Worm (Caenorhabditis elegans): ENCODE data around the gene nrps-1.

The nrps-1 gene

DNA sequence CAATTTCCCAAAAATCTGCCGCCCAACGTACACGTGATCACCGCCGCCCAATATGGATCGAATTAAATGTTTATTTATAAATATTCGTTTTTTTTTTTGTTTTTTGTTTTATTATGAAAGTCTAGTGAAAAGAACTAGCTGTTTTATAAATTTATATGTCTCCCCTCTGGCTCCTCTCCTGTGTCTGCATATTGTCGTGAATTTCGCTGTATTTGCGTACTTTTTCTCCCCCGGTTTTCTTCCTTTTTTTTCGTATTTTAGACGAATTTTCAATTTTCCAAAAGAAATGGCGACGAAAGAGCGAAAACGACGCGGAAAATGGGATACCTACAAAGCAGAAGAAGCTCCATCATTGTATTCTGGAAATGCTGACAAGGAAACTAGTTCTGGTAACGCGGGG, 8.1 kb upstream of the nrps-1 start, which contains the start of gene xpb-1:
Gene xpb-1, plus strand, starts transcription at position 262 of the 400 bp plus-strand sequence.
- TF ChIP-seq Y22D7AL.16 (tag; optimal IDR thresholded peaks at IDR 0.05) (no peak), ceh-19 (GFP tag; optimal IDR thresholded peaks at IDR 0.05) (no peak), ceh-48 (tag; optimal IDR thresholded peaks at IDR 0.05) (no peak), sdc-2 (tag; optimal IDR thresholded peaks at IDR 0.05) (no peak), che-1 (tag; optimal IDR thresholded peaks at IDR 0.05) (no peak)

ce11 chrIII:11535453-11535852, 979 bp downstream of the nrps-1 start:
- TF ChIP-seq mec-3 (tag; optimal IDR thresholded peaks at IDR 0.05; ENCODE audit: borderline replicate concordance) (no peak), eyg-1 (tag; optimal IDR thresholded peaks at IDR 0.05) (no peak), K02D7.2 (tag; optimal IDR thresholded peaks at IDR 0.05) (no peak), fkh-6 (tag; optimal IDR thresholded peaks at IDR 0.05) (no peak), pat-9 (tag; optimal IDR thresholded peaks at IDR 0.05) (no peak), hlh-8 (tag; optimal IDR thresholded peaks at IDR 0.05) (no peak), Y22D7AL.16 (tag; optimal IDR thresholded peaks at IDR 0.05) (no peak), ztf-16 (tag; optimal IDR thresholded peaks at IDR 0.05) (no peak), pqm-1 (tag; optimal IDR thresholded peaks at IDR 0.05) (no peak), gmeb-2 (tag; optimal IDR thresholded peaks at IDR 0.05) (no peak), ceh-6 (GFP tag; optimal IDR thresholded peaks at IDR 0.05) (no peak), ceh-9 (tag; optimal IDR thresholded peaks at IDR 0.05) (no peak), unc-3 (GFP tag; conservative IDR thresholded peaks at IDR 0.05) (no peak), unc-3 (tag; optimal IDR thresholded peaks at IDR 0.05) (no peak), hlh-13 (GFP tag; optimal IDR thresholded peaks at IDR 0.05) (no peak), ttx-3 (tag; optimal IDR thresholded peaks at IDR 0.05) (no peak)

- TF ChIP-seq ceh-6 (GFP tag; optimal IDR thresholded peaks at IDR 0.05) (no peak), unc-42 (tag; optimal IDR thresholded peaks at IDR 0.05) (no peak), lin-11 (tag; optimal IDR thresholded peaks at IDR 0.05) (no peak), hlh-30 (tag; optimal IDR thresholded peaks at IDR 0.05; ENCODE audit: insufficient read depth) (no peak), mec-3 (tag; optimal IDR thresholded peaks at IDR 0.05; ENCODE audit: borderline replicate concordance) (no peak), pros-1 (tag; optimal IDR thresholded peaks at IDR 0.05) (no peak), ceh-2 (tag; optimal IDR thresholded peaks at IDR 0.05) (no peak), syd-9 (tag; optimal IDR thresholded peaks at IDR 0.05) (no peak), gmeb-2 (tag; optimal IDR thresholded peaks at IDR 0.05) (no peak), lim-6 (tag; optimal IDR thresholded peaks at IDR 0.05) (no peak)
Measured at ce11 chrIII:11544947-11545346, 10.5 kb downstream of the nrps-1 start.

DNA sequence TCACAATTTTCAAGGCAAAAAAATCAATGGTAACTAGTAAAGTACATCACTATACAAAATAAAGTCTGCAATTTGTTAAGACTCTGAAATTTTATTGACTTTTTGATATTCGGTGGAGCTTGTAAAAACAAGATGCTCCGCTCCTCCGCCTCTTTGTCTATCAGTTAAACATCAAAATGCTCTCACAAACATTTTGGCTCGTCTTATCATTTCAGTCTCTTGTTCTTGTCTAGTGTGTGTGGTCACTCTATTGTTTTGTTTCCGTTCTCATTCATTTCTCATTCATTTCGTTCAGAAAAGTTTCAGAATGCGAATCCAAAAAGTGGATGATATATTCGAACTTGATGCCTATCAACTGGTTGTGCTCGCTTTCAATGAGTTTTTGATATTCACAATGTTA, 13.6 kb downstream of the nrps-1 start, which contains the start of gene Y66D12A.13:
Gene Y66D12A.13, plus strand, starts transcription at position 301 of the 400 bp plus-strand sequence.
- no peak for TF ChIP-seq eyg-1 (tag; optimal IDR thresholded peaks at IDR 0.05)
- TF ChIP-seq dmd-4 (tag; optimal IDR thresholded peaks at IDR 0.05; ENCODE audit: borderline replicate concordance), result no peak
- no peak for TF ChIP-seq dve-1 (tag; optimal IDR thresholded peaks at IDR 0.05)
- TF ChIP-seq pha-2 (tag; optimal IDR thresholded peaks at IDR 0.05), result no peak
- no peak for TF ChIP-seq zip-5 (tag; optimal IDR thresholded peaks at IDR 0.05)
- TF ChIP-seq F13H6.1 (tag; optimal IDR thresholded peaks at IDR 0.05), result no peak
- no peak for TF ChIP-seq ceh-19 (GFP tag; optimal IDR thresholded peaks at IDR 0.05)
- TF ChIP-seq ceh-22 (tag; optimal IDR thresholded peaks at IDR 0.05), result no peak
- TF ChIP-seq C38D4.7 (GFP tag; optimal IDR thresholded peaks at IDR 0.05), result no peak
- TF ChIP-seq tbx-2 (tag; optimal IDR thresholded peaks at IDR 0.05), result no peak

ce11 chrIII:11554701-11555111, 20.2 kb downstream of the nrps-1 start:
- no peak for TF ChIP-seq pax-1 (tag; optimal IDR thresholded peaks at IDR 0.05)
- TF ChIP-seq ceh-30 (tag; optimal IDR thresholded peaks at IDR 0.05), result no peak
- no peak for TF ChIP-seq ceh-19 (GFP tag; optimal IDR thresholded peaks at IDR 0.05)
- TF ChIP-seq pha-2 (tag; optimal IDR thresholded peaks at IDR 0.05), result no peak
- TF ChIP-seq hlh-6 (tag; optimal IDR thresholded peaks at IDR 0.05), result no peak
- no peak for TF ChIP-seq tbx-2 (tag; optimal IDR thresholded peaks at IDR 0.05)
